Worm (Caenorhabditis elegans): ENCODE measurements around the gene F14H8.8.

- TF ChIP-seq snpc-4 (tag; optimal IDR thresholded peaks at IDR 0.05) (no peak), mls-2 (tag; optimal IDR thresholded peaks at IDR 0.05) (no peak), blmp-1 (tag; optimal IDR thresholded peaks at IDR 0.05) (no peak), lsy-2 (tag; optimal IDR thresholded peaks at IDR 0.05) (no peak)
Observed at ce11 chrV:15013328-15013727, 15.9 kb upstream of the F14H8.8 start.

Data from whole organism, mixed stage, embryonic.